Worm (Caenorhabditis elegans) whole organism, young adult: ENCODE measurements around the gene W02F12.2.
A peak's percentile ranks its signal among the peaks of the same experiment; 100 is the strongest.

Experiments
- B0336.3 ChIP-seq: fragments of 200-800 bp; sonication (Bioruptor generic); IDR thresholded peaks from 2 replicates; pipeline ENCODE4 v1.3.6; 2022; ENCODE audit warnings: missing genetic modification characterization, missing compliant biosample characterization
- C17E4.6 ChIP-seq: fragments of 200-800 bp; sonication (Bioruptor generic); IDR thresholded peaks from 2 replicates; pipeline ENCODE4 v1.3.6; 2022; ENCODE audit warnings: missing genetic modification reagents, missing genetic modification characterization, missing compliant biosample characterization
- D2030.7 ChIP-seq: fragments of 200-800 bp; sonication (Bioruptor generic); IDR thresholded peaks from 2 replicates; pipeline ENCODE4 v1.3.6; 2022; ENCODE audit warnings: missing genetic modification reagents, missing genetic modification characterization, missing compliant biosample characterization
- F22D6.2 ChIP-seq: sonication (generic microtip); optimal IDR thresholded peaks from 2 replicates; lab custom pipeline; 2016; ENCODE audit warnings: mild to moderate bottlenecking, missing genetic modification characterization, missing compliant biosample characterization
- F33H1.4 ChIP-seq: fragments of 200-800 bp; sonication (Bioruptor generic); IDR thresholded peaks from 2 replicates; pipeline ENCODE4 v1.3.6; 2022; ENCODE audit warnings: missing genetic modification reagents, missing genetic modification characterization, missing compliant biosample characterization
- F57C9.4 ChIP-seq: sonication (generic microtip); optimal IDR thresholded peaks from 2 replicates; lab custom pipeline; 2017; ENCODE audit warnings: mild to moderate bottlenecking, missing genetic modification characterization, missing compliant biosample characterization
- K12H6.12 ChIP-seq: fragments of 200-800 bp; sonication (Bioruptor generic); optimal IDR thresholded peaks from 2 replicates; lab custom pipeline; 2018; ENCODE audit warnings: mild to moderate bottlenecking, missing genetic modification characterization, missing compliant biosample characterization
- Y53G8AR.9 ChIP-seq: fragments of 200-800 bp; sonication (Bioruptor generic); conservative IDR thresholded peaks from 2 replicates; pipeline ENCODE4 v1.3.6; 2022; ENCODE audit warnings: missing genetic modification reagents, missing genetic modification characterization, missing compliant biosample characterization
- akir-1 ChIP-seq: fragments of 200-800 bp; sonication (Bioruptor generic); optimal IDR thresholded peaks from 2 replicates; lab custom pipeline; 2018; ENCODE audit warnings: mild to moderate bottlenecking, missing genetic modification characterization, moderate library complexity, missing compliant biosample characterization
- aptf-2 ChIP-seq: fragments of 200-800 bp; sonication (Bioruptor generic); conservative IDR thresholded peaks from 2 replicates; pipeline ENCODE4 v1.3.6; 2022; ENCODE audit warnings: missing genetic modification reagents, missing genetic modification characterization, missing compliant biosample characterization
- bed-1 ChIP-seq: fragments of 200-800 bp; sonication (Bioruptor generic); IDR thresholded peaks from 2 replicates; pipeline ENCODE4 v1.3.6; 2022; ENCODE audit warnings: missing genetic modification reagents, missing genetic modification characterization, missing compliant biosample characterization
- bed-2 ChIP-seq: fragments of 200-800 bp; sonication (Bioruptor generic); IDR thresholded peaks from 2 replicates; pipeline ENCODE4 v1.3.6; 2022; ENCODE audit warnings: missing genetic modification reagents, missing genetic modification characterization, missing compliant biosample characterization
- ceh-100 ChIP-seq: fragments of 200-800 bp; sonication (Bioruptor generic); IDR thresholded peaks from 2 replicates; pipeline ENCODE4 v1.3.6; 2022; ENCODE audit warnings: missing genetic modification reagents, missing genetic modification characterization, missing compliant biosample characterization
- ceh-91 ChIP-seq: fragments of 200-800 bp; sonication (Bioruptor generic); IDR thresholded peaks from 2 replicates; pipeline ENCODE4 v1.3.6; 2022; ENCODE audit warnings: missing genetic modification reagents, missing genetic modification characterization, missing compliant biosample characterization
- die-1 ChIP-seq: sonication (generic microtip); optimal IDR thresholded peaks from 2 replicates; lab custom pipeline; 2016; ENCODE audit warnings: missing genotype, mild to moderate bottlenecking, missing genetic modification characterization, missing compliant biosample characterization
- dox-1 ChIP-seq: fragments of 200-800 bp; sonication (Bioruptor generic); IDR thresholded peaks from 2 replicates; pipeline ENCODE4 v1.3.6; 2022; ENCODE audit warnings: missing genetic modification reagents, missing genetic modification characterization, missing compliant biosample characterization
- dpl-1 ChIP-seq: fragments of 150-350 bp; optimal IDR thresholded peaks from 2 replicates; lab custom pipeline; 2014; ENCODE audit warnings: missing biosample characterization, missing genetic modification reagents, missing genetic modification characterization
- efl-1 ChIP-seq: fragments of 150-350 bp; optimal IDR thresholded peaks from 2 replicates; lab custom pipeline; 2014; ENCODE audit warnings: missing biosample characterization, missing genetic modification reagents, missing genetic modification characterization
- ekl-4 ChIP-seq: fragments of 200-800 bp; sonication (Bioruptor generic); IDR thresholded peaks from 2 replicates; pipeline ENCODE4 v1.3.6; 2022; ENCODE audit warnings: missing genetic modification reagents, missing genetic modification characterization, missing compliant biosample characterization
- fkh-3 ChIP-seq: sonication (generic microtip); optimal IDR thresholded peaks from 2 replicates; lab custom pipeline; 2016; ENCODE audit warnings: mild to moderate bottlenecking, missing genetic modification characterization, missing compliant biosample characterization
- lag-1 ChIP-seq: fragments of 200-800 bp; sonication (Bioruptor generic); IDR thresholded peaks from 2 replicates; pipeline ENCODE4 v1.3.6; 2022; ENCODE audit warnings: missing genetic modification reagents, missing genetic modification characterization, missing compliant biosample characterization
- lin-26 ChIP-seq: fragments of 200-800 bp; sonication (Bioruptor generic); IDR thresholded peaks from 2 replicates; pipeline ENCODE4 v1.3.6; 2022; ENCODE audit warnings: missing genetic modification reagents, missing genetic modification characterization, missing compliant biosample characterization
- lin-54 ChIP-seq: fragments of 200-800 bp; sonication (Bioruptor generic); optimal IDR thresholded peaks from 2 replicates; lab custom pipeline; 2018; ENCODE audit warnings: mild to moderate bottlenecking, missing genetic modification characterization, missing compliant biosample characterization
- lsl-1 ChIP-seq: fragments of 200-800 bp; sonication (Bioruptor generic); optimal IDR thresholded peaks from 2 replicates; lab custom pipeline; 2018; ENCODE audit warnings: mild to moderate bottlenecking, missing genetic modification characterization, moderate library complexity, missing compliant biosample characterization
- madf-6 ChIP-seq: fragments of 200-800 bp; sonication (Bioruptor generic); IDR thresholded peaks from 2 replicates; pipeline ENCODE4 v1.3.6; 2022; ENCODE audit warnings: missing genetic modification reagents, missing genetic modification characterization, missing compliant biosample characterization
- madf-8 ChIP-seq: fragments of 200-800 bp; sonication (Bioruptor generic); conservative IDR thresholded peaks from 2 replicates; pipeline ENCODE4 v1.3.6; 2022; ENCODE audit warnings: missing genetic modification reagents, missing genetic modification characterization, missing compliant biosample characterization
- mel-28 ChIP-seq: sonication (generic microtip); optimal IDR thresholded peaks from 2 replicates; lab custom pipeline; 2016; ENCODE audit warnings: borderline replicate concordance, mild to moderate bottlenecking, missing genetic modification characterization, missing compliant biosample characterization
- mes-4 ChIP-seq: sonication (generic microtip); optimal IDR thresholded peaks from 2 replicates; lab custom pipeline; 2016; ENCODE audit warnings: missing genotype, missing genetic modification characterization, missing compliant biosample characterization
- mxl-1 ChIP-seq: sonication (generic microtip); optimal IDR thresholded peaks from 2 replicates; lab custom pipeline; 2016; ENCODE audit warnings: missing genetic modification characterization, missing compliant biosample characterization
- nhr-80 ChIP-seq: sonication (generic microtip); optimal IDR thresholded peaks from 2 replicates; lab custom pipeline; 2016; ENCODE audit warnings: missing genetic modification characterization, missing compliant biosample characterization
- nhr-90 ChIP-seq: sonication (generic microtip); optimal IDR thresholded peaks from 2 replicates; lab custom pipeline; 2016; ENCODE audit warnings: missing genotype, mild to moderate bottlenecking, missing genetic modification characterization, missing compliant biosample characterization
- rcor-1 ChIP-seq: fragments of 200-800 bp; sonication (Bioruptor generic); IDR thresholded peaks from 2 replicates; pipeline ENCODE4 v1.3.6; 2022; ENCODE audit warnings: missing genetic modification reagents, missing genetic modification characterization, missing compliant biosample characterization
- repo-1 ChIP-seq: sonication (generic microtip); optimal IDR thresholded peaks from 2 replicates; lab custom pipeline; 2017; ENCODE audit warnings: mild to moderate bottlenecking, missing genetic modification characterization, missing compliant biosample characterization
- rpc-1 ChIP-seq, 2 experiments: fragments of 150-350 bp in 1 of 2; sonication (generic microtip) in 1 of 2; optimal IDR thresholded peaks; 2 replicates each; lab custom pipeline; 2014 to 2018; ENCODE audit warnings: missing biosample characterization in 1 of 2, missing genetic modification characterization in 1 of 2, missing genetic modification reagents in 1 of 2, missing genotype in 1 of 2
- snpc-1.1 ChIP-seq: sonication (generic microtip); optimal IDR thresholded peaks from 2 replicates; lab custom pipeline; 2017; ENCODE audit warnings: missing genetic modification characterization, mild to moderate bottlenecking, missing compliant biosample characterization, antibody characterized with exemption, moderate library complexity, missing genotype, missing genetic modification reagents; ENCODE audit not compliant: insufficient read depth
- snpc-1.3 ChIP-seq: sonication (generic microtip); optimal IDR thresholded peaks from 2 replicates; lab custom pipeline; 2017; ENCODE audit warnings: missing genetic modification characterization, mild to moderate bottlenecking, missing compliant biosample characterization, antibody characterized with exemption, moderate library complexity, missing genotype, missing genetic modification reagents; ENCODE audit not compliant: insufficient read depth
- snpc-3.4 ChIP-seq: sonication (generic microtip); optimal IDR thresholded peaks from 2 replicates; lab custom pipeline; 2017; ENCODE audit warnings: missing genetic modification characterization, mild to moderate bottlenecking, missing compliant biosample characterization, antibody characterized with exemption, moderate library complexity, missing genotype, missing genetic modification reagents
- snpc-4 ChIP-seq, 5 experiments: fragments of 150-350 bp in 1 of 5; sonication (generic microtip) in 4 of 5; optimal IDR thresholded peaks; 2 replicates each; lab custom pipeline; 2014 to 2018; ENCODE audit warnings: missing genetic modification characterization in 5 of 5, missing biosample characterization in 3 of 5, antibody characterized with exemption in 2 of 5, mild to moderate bottlenecking in 2 of 5, missing compliant biosample characterization in 2 of 5, missing genotype in 2 of 5, moderate library complexity in 2 of 5, missing genetic modification reagents in 1 of 5
- xnd-1 ChIP-seq: sonication (generic microtip); optimal IDR thresholded peaks from 2 replicates; lab custom pipeline; 2016; ENCODE audit warnings: missing genotype, missing genetic modification reagents, missing genetic modification characterization, missing compliant biosample characterization
- zim-3 ChIP-seq: sonication (generic microtip); optimal IDR thresholded peaks from 2 replicates; lab custom pipeline; 2017; ENCODE audit warnings: mild to moderate bottlenecking, missing genetic modification characterization, moderate library complexity, missing compliant biosample characterization
- ztf-22 ChIP-seq: fragments of 200-800 bp; sonication (Bioruptor generic); optimal IDR thresholded peaks from 2 replicates; lab custom pipeline; 2018; ENCODE audit warnings: mild to moderate bottlenecking, missing genetic modification characterization, moderate library complexity, missing compliant biosample characterization
- ztf-25 ChIP-seq: fragments of 200-800 bp; sonication (Bioruptor generic); IDR thresholded peaks from 2 replicates; pipeline ENCODE4 v1.3.6; 2022; ENCODE audit warnings: missing genetic modification reagents, missing genetic modification characterization, missing compliant biosample characterization

The W02F12.2 gene

ce11 chrV:6702692-6703091, 5.2 kb upstream of the W02F12.2 start, which contains the start of gene era-1:
era-1 (plus strand) TSS chrV:6703057.
- TF ChIP-seq zim-3 (tag; lab: Kevin White, UChicago), result no peak
- no peak for TF ChIP-seq B0336.3
- no peak for TF ChIP-seq Y53G8AR.9 (GFP tag; lab: Robert Waterston, UW)
- TF ChIP-seq K12H6.12, result no peak
- TF ChIP-seq mes-4 (tag; lab: Kevin White, UChicago), result no peak
- TF ChIP-seq dox-1 (GFP tag; lab: Robert Waterston, UW), result 0 out of 2 replicates have a peak, but pooled peaks have one; percentile 21
- TF ChIP-seq mxl-1 (tag; lab: Kevin White, UChicago), result no peak
- 0 out of 2 replicates have a peak, but pooled peaks have one; percentile 8 for TF ChIP-seq rcor-1
- 0 out of 2 replicates have a peak, but pooled peaks have one; percentile 35 for TF ChIP-seq D2030.7
- TF ChIP-seq die-1, result no peak
- TF ChIP-seq bed-2, result no peak
- TF ChIP-seq ceh-100 (GFP tag; lab: Robert Waterston, UW), result no peak
- no peak for TF ChIP-seq ztf-25 (GFP tag; lab: Robert Waterston, UW)
- no peak for TF ChIP-seq snpc-1.1 (tag; lab: Kevin White, UChicago)
- TF ChIP-seq F22D6.2, result no peak
- TF ChIP-seq ceh-91 (GFP tag; lab: Robert Waterston, UW), result no peak
- peak; percentile 61 for TF ChIP-seq dpl-1 (GFP tag; lab: Kevin White, UChicago)
- no peak for TF ChIP-seq rpc-1 (optimal IDR thresholded peaks at IDR 0.05; lab: Kevin White, UChicago)
- TF ChIP-seq rpc-1 (tag; optimal IDR thresholded peaks at IDR 0.05; lab: Kevin White, UChicago), result no peak
- TF ChIP-seq ztf-22, result no peak
- TF ChIP-seq F57C9.4 (tag; lab: Kevin White, UChicago), result no peak
- TF ChIP-seq snpc-3.4 (tag; lab: Kevin White, UChicago), result peak; percentile 27
- TF ChIP-seq akir-1, result no peak
- no peak for TF ChIP-seq nhr-80 (tag; lab: Kevin White, UChicago)
- TF ChIP-seq repo-1 (tag; lab: Kevin White, UChicago), result no peak
- TF ChIP-seq mel-28, result no peak
- peak; percentile 67 for TF ChIP-seq madf-8 (GFP tag; lab: Robert Waterston, UW)
- TF ChIP-seq nhr-90 (tag; lab: Kevin White, UChicago), result no peak
- TF ChIP-seq efl-1 (GFP tag; lab: Kevin White, UChicago), result peak; percentile 77
- peak; percentile 12 for TF ChIP-seq snpc-1.3 (tag; lab: Kevin White, UChicago)
- no peak for TF ChIP-seq C17E4.6 (GFP tag; lab: Robert Waterston, UW)
- TF ChIP-seq ekl-4 (GFP tag; lab: Robert Waterston, UW), result no peak
- peak; percentile 83 for TF ChIP-seq xnd-1
- TF ChIP-seq madf-6 (GFP tag; lab: Robert Waterston, UW), result peak; percentile 90
- no peak for TF ChIP-seq lin-26
- peak; percentile 92 for TF ChIP-seq lsl-1
- no peak for TF ChIP-seq bed-1 (GFP tag; lab: Robert Waterston, UW)
- TF ChIP-seq lin-54 (GFP tag; lab: Kevin White, UChicago), result peak; percentile 10
- TF ChIP-seq fkh-3 (tag; lab: Kevin White, UChicago), result no peak
- peak; percentile 82 for TF ChIP-seq F33H1.4 (GFP tag; lab: Robert Waterston, UW)
- TF ChIP-seq lag-1 (GFP tag; lab: Robert Waterston, UW), result no peak
- no peak for TF ChIP-seq aptf-2 (GFP tag; lab: Robert Waterston, UW)
- no peak for TF ChIP-seq snpc-4 (GFP tag; optimal IDR thresholded peaks at IDR 0.05; lab: Kevin White, UChicago)
- no peak for TF ChIP-seq snpc-4 (tag; optimal IDR thresholded peaks at IDR 0.05; lab: Kevin White, UChicago)
